Fruit fly (Drosophila melanogaster) whole organism: ENCODE measurements around the gene CG14362.

Source experiments
- CG8478 ChIP-seq: fragments of >200 bp; optimal IDR thresholded peaks from 2 replicates; lab custom pipeline; 2018; ENCODE audit warnings: inconsistent platforms
- Dll ChIP-seq: fragments of >200 bp; optimal IDR thresholded peaks from 2 replicates; lab custom pipeline; 2017
- pan ChIP-seq: fragments of >200 bp; optimal IDR thresholded peaks from 2 replicates; lab custom pipeline; 2017
- psq ChIP-seq: fragments of >200 bp; optimal IDR thresholded peaks from 2 replicates; lab custom pipeline; 2017
- usp ChIP-seq: fragments of >200 bp; optimal IDR thresholded peaks from 2 replicates; lab custom pipeline; 2017; ENCODE audit warnings: missing biosample characterization, missing genetic modification characterization, mixed read lengths

DNA sequence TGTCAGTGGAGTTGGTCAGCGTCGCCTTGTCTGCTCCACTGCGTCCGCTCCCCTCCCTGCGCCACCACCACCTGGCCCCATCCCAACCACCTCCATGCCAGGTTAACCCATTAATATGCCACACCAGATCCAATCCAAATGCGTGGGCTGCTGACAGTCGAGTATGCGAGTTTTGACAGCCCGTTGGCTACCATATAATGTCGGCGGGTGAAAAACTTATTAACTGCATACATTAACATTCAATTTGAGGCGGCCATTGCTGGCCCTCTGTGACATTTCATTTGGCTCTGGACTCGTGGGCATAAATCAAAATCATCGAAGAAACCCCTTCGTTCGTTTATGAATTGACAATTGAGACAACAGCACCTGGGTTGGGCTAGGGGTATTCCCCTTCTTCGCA lies 32.6 kb upstream of the CG14362 start:
- TF ChIP-seq psq (lab: Kevin White, UChicago) (no peak), pan (lab: Kevin White, UChicago) (no peak), CG8478 (no peak), Dll (lab: Kevin White, UChicago) (no peak), usp (no peak)
